Fruit fly (Drosophila melanogaster) whole organism, embryonic: ENCODE data around the gene CG8960.
A peak's percentile ranks its signal among the peaks of the same experiment; 100 is the strongest.

ENCODE experiments used
- CG10431 ChIP-seq: fragments of 200-800 bp; sonication (Bioruptor generic); optimal IDR thresholded peaks from 3 replicates; lab custom pipeline; 2018; ENCODE audit warnings: missing biosample characterization, mild to moderate bottlenecking, missing genetic modification characterization
- CG11696 ChIP-seq: fragments of 200-800 bp; sonication (Bioruptor generic); IDR thresholded peaks from 2 replicates; pipeline ENCODE4 v1.3.6; 2022; ENCODE audit warnings: missing biosample characterization, missing genetic modification characterization
- CG14441 ChIP-seq: fragments of 200-800 bp; sonication (Bioruptor generic); IDR thresholded peaks from 2 replicates; pipeline ENCODE4 v1.3.6; 2022; ENCODE audit warnings: missing biosample characterization, missing genetic modification characterization
- CG15696 ChIP-seq: fragments of 200-800 bp; sonication (Bioruptor generic); optimal IDR thresholded peaks from 2 replicates; lab custom pipeline; 2019; ENCODE audit warnings: missing biosample characterization, mild to moderate bottlenecking, missing genetic modification characterization, moderate library complexity
- CG17186 ChIP-seq: fragments of 200-800 bp; sonication (Bioruptor generic); optimal IDR thresholded peaks from 3 replicates; lab custom pipeline; 2017; ENCODE audit warnings: missing biosample characterization, missing genetic modification reagents, missing genetic modification characterization
- CG17359 ChIP-seq: fragments of 200-800 bp; sonication (Bioruptor generic); optimal IDR thresholded peaks from 3 replicates; lab custom pipeline; 2018; ENCODE audit warnings: missing biosample characterization, mild to moderate bottlenecking, missing genetic modification characterization, moderate library complexity
- CG17361 ChIP-seq: fragments of 200-800 bp; sonication (Bioruptor generic); IDR thresholded peaks from 3 replicates; pipeline ENCODE4 v1.3.6; 2022; ENCODE audit warnings: missing biosample characterization, missing genetic modification characterization
- CG2129 ChIP-seq: fragments of 200-800 bp; sonication (Bioruptor generic); IDR thresholded peaks from 2 replicates; pipeline ENCODE4 v1.3.6; 2022; ENCODE audit warnings: missing biosample characterization, missing genetic modification characterization; ENCODE audit not compliant: partially characterized antibody
- CG33213 ChIP-seq: fragments of 200-800 bp; sonication (Bioruptor generic); optimal IDR thresholded peaks from 3 replicates; lab custom pipeline; 2016; ENCODE audit warnings: missing biosample characterization, missing genetic modification characterization
- CG4404 ChIP-seq: fragments of 200-800 bp; sonication (Bioruptor generic); IDR thresholded peaks from 2 replicates; pipeline ENCODE4 v1.3.6; 2022; ENCODE audit warnings: missing biosample characterization, missing genetic modification characterization
- CG5245 ChIP-seq: fragments of 200-800 bp; sonication (Bioruptor generic); optimal IDR thresholded peaks from 3 replicates; lab custom pipeline; 2016; ENCODE audit warnings: missing biosample characterization, missing genetic modification characterization
- CG6683 ChIP-seq: fragments of 200-800 bp; sonication (Bioruptor generic); optimal IDR thresholded peaks from 2 replicates; lab custom pipeline; 2017; ENCODE audit warnings: missing biosample characterization, mild to moderate bottlenecking, missing genetic modification characterization, missing genetic modification reagents
- CG8388 ChIP-seq: fragments of 200-800 bp; sonication (Bioruptor generic); optimal IDR thresholded peaks from 2 replicates; lab custom pipeline; 2019; ENCODE audit warnings: missing biosample characterization, mild to moderate bottlenecking, missing genetic modification characterization, moderate library complexity
- CG9797 ChIP-seq: fragments of 200-800 bp; sonication (Bioruptor generic); optimal IDR thresholded peaks from 3 replicates; lab custom pipeline; 2018; ENCODE audit warnings: missing biosample characterization, mild to moderate bottlenecking, missing genetic modification characterization
- Camta ChIP-seq: fragments of 200-800 bp; sonication (Bioruptor generic); optimal IDR thresholded peaks from 2 replicates; lab custom pipeline; 2016; ENCODE audit warnings: missing biosample characterization, missing genetic modification characterization
- Chrac-16 ChIP-seq: fragments of 200-800 bp; sonication (Bioruptor generic); optimal IDR thresholded peaks from 3 replicates; lab custom pipeline; 2016; ENCODE audit warnings: missing biosample characterization, missing genetic modification characterization
- CoRest ChIP-seq: fragments of 200-800 bp; sonication (Bioruptor generic); optimal IDR thresholded peaks from 3 replicates; lab custom pipeline; 2018; ENCODE audit warnings: missing biosample characterization, mild to moderate bottlenecking, missing genetic modification characterization, moderate library complexity
- Dad ChIP-seq: fragments of 200-800 bp; sonication (Bioruptor generic); optimal IDR thresholded peaks from 3 replicates; lab custom pipeline; 2016; ENCODE audit warnings: missing biosample characterization, missing genetic modification characterization
- Dek ChIP-seq: fragments of 200-800 bp; sonication (Bioruptor generic); optimal IDR thresholded peaks from 3 replicates; lab custom pipeline; 2019; ENCODE audit warnings: missing biosample characterization, mild to moderate bottlenecking, missing genetic modification characterization, moderate library complexity
- Dref ChIP-seq: fragments of 200-800 bp; sonication (Bioruptor generic); IDR thresholded peaks from 2 replicates; pipeline ENCODE4 v1.3.6; 2022; ENCODE audit warnings: missing biosample characterization, missing genetic modification characterization
- Elba2 ChIP-seq: fragments of 200-800 bp; sonication (Bioruptor generic); optimal IDR thresholded peaks from 3 replicates; lab custom pipeline; 2016; ENCODE audit warnings: missing biosample characterization, missing genetic modification characterization
- H2.0 ChIP-seq: fragments of 200-800 bp; sonication (Bioruptor generic); IDR thresholded peaks from 2 replicates; pipeline ENCODE4 v1.3.6; 2022; ENCODE audit warnings: missing biosample characterization, missing genetic modification characterization
- HLH3B ChIP-seq: fragments of 200-800 bp; sonication (Bioruptor generic); IDR thresholded peaks from 2 replicates; pipeline ENCODE4 v1.3.6; 2022; ENCODE audit warnings: missing biosample characterization, missing genetic modification characterization
- Hmx ChIP-seq: fragments of 200-800 bp; sonication (Bioruptor generic); optimal IDR thresholded peaks from 2 replicates; lab custom pipeline; 2016; ENCODE audit warnings: missing biosample characterization, missing genetic modification characterization
- Hr78 ChIP-seq, 2 experiments: fragments of 200-800 bp in 1 of 2; fragments of >200 bp in 1 of 2; sonication (Bioruptor generic) in 1 of 2; optimal IDR thresholded peaks; 2 replicates each; lab custom pipeline; 2017 to 2019; ENCODE audit warnings: missing biosample characterization in 2 of 2, missing genetic modification characterization in 2 of 2, mild to moderate bottlenecking in 1 of 2, moderate library complexity in 1 of 2
- Med ChIP-seq: fragments of 200-800 bp; sonication (Bioruptor generic); peaks from one replicate; lab custom pipeline; 2016; ENCODE audit warnings: missing biosample characterization, missing genetic modification characterization, mild to moderate bottlenecking, inconsistent platforms, moderate library complexity
- Nf-YB ChIP-seq: fragments of 200-800 bp; sonication (Bioruptor generic); optimal IDR thresholded peaks from 3 replicates; lab custom pipeline; 2019; ENCODE audit warnings: missing biosample characterization, mild to moderate bottlenecking, missing genetic modification characterization, moderate library complexity
- Stat92E ChIP-seq, 3 experiments: fragments of >200 bp in 2 of 3; fragments of 200-800 bp in 1 of 3; sonication (Bioruptor generic) in 1 of 3; optimal IDR thresholded peaks; 2 replicates each; lab custom pipeline; 2017 to 2019; ENCODE audit warnings: missing biosample characterization in 3 of 3, missing genetic modification characterization in 3 of 3, mild to moderate bottlenecking in 1 of 3, moderate library complexity in 1 of 3
- ato ChIP-seq: fragments of 200-800 bp; sonication (Bioruptor generic); IDR thresholded peaks from 2 replicates; pipeline ENCODE4 v1.3.6; 2022; ENCODE audit warnings: missing biosample characterization, missing genetic modification characterization; ENCODE audit not compliant: partially characterized antibody
- bab2 ChIP-seq: fragments of 200-800 bp; sonication (Bioruptor generic); optimal IDR thresholded peaks from 2 replicates; lab custom pipeline; 2016; ENCODE audit warnings: missing biosample characterization, missing genetic modification characterization
- br ChIP-seq: fragments of >200 bp; optimal IDR thresholded peaks from 2 replicates; lab custom pipeline; 2017
- ci ChIP-seq: fragments of 200-800 bp; sonication (Bioruptor generic); IDR thresholded peaks from 3 replicates; pipeline ENCODE4 v1.3.6; 2022; ENCODE audit warnings: missing biosample characterization, missing genetic modification characterization
- cwo ChIP-seq: fragments of 200-800 bp; sonication (Bioruptor generic); optimal IDR thresholded peaks from 3 replicates; lab custom pipeline; 2017; ENCODE audit warnings: missing biosample characterization, missing genetic modification characterization, mild to moderate bottlenecking, moderate library complexity, missing genetic modification reagents
- dmrt99B ChIP-seq: fragments of 200-800 bp; sonication (Bioruptor generic); optimal IDR thresholded peaks from 2 replicates; lab custom pipeline; 2018; ENCODE audit warnings: missing biosample characterization, mild to moderate bottlenecking, missing genetic modification characterization, moderate library complexity
- gem ChIP-seq: fragments of 200-800 bp; sonication (Bioruptor generic); optimal IDR thresholded peaks from 2 replicates; lab custom pipeline; 2019; ENCODE audit warnings: missing biosample characterization, mild to moderate bottlenecking, missing genetic modification characterization, moderate library complexity
- hb ChIP-seq: fragments of 200-800 bp; sonication (Bioruptor generic); IDR thresholded peaks from 3 replicates; pipeline ENCODE4 v1.3.6; 2022; ENCODE audit warnings: missing biosample characterization, missing genetic modification characterization; ENCODE audit not compliant: partially characterized antibody
- lmd ChIP-seq: fragments of 200-800 bp; sonication (Bioruptor generic); IDR thresholded peaks from 2 replicates; pipeline ENCODE4 v1.3.6; 2022; ENCODE audit warnings: missing biosample characterization, missing genetic modification characterization
- nom ChIP-seq: fragments of 200-800 bp; sonication (Bioruptor generic); optimal IDR thresholded peaks from 2 replicates; lab custom pipeline; 2017; ENCODE audit warnings: missing biosample characterization, missing genetic modification characterization, mild to moderate bottlenecking, moderate library complexity, missing genetic modification reagents
- oc ChIP-seq: fragments of 200-800 bp; sonication (Bioruptor generic); optimal IDR thresholded peaks from 2 replicates; lab custom pipeline; 2018; ENCODE audit warnings: missing biosample characterization, mild to moderate bottlenecking, missing genetic modification characterization, moderate library complexity
- pan ChIP-seq, 4 experiments: fragments of >200 bp in 3 of 4; fragments of 200-800 bp in 1 of 4; sonication (Bioruptor generic) in 1 of 4; optimal IDR thresholded peaks in 3 of 4; IDR thresholded peaks in 1 of 4; 2 replicates each; pipeline versions ENCODE4 v1.3.6 to Lab custom; 2017 to 2022; ENCODE audit warnings: missing biosample characterization in 2 of 4, missing genetic modification characterization in 2 of 4, mixed read lengths in 1 of 4
- peb ChIP-seq: fragments of 200-800 bp; sonication (Bioruptor generic); IDR thresholded peaks from 2 replicates; pipeline ENCODE4 v1.3.6; 2022; ENCODE audit warnings: missing biosample characterization, missing genetic modification characterization
- pfk ChIP-seq: fragments of 200-800 bp; sonication (Bioruptor generic); optimal IDR thresholded peaks from 2 replicates; lab custom pipeline; 2018; ENCODE audit warnings: missing biosample characterization, mild to moderate bottlenecking, missing genetic modification characterization, moderate library complexity
- row ChIP-seq: fragments of 200-800 bp; sonication (Bioruptor generic); IDR thresholded peaks from 3 replicates; pipeline ENCODE4 v1.3.6; 2022; ENCODE audit warnings: missing biosample characterization, missing genetic modification characterization
- sim ChIP-seq: fragments of 200-800 bp; sonication (Bioruptor generic); IDR thresholded peaks from 2 replicates; pipeline ENCODE4 v1.3.6; 2022; ENCODE audit warnings: missing biosample characterization, missing genetic modification characterization
- wdn ChIP-seq: fragments of 200-800 bp; sonication (Bioruptor generic); IDR thresholded peaks from 2 replicates; pipeline ENCODE4 v1.3.6; 2022; ENCODE audit warnings: missing biosample characterization, missing genetic modification characterization
- wek ChIP-seq: fragments of 200-800 bp; sonication (Bioruptor generic); optimal IDR thresholded peaks from 3 replicates; lab custom pipeline; 2018; ENCODE audit warnings: missing biosample characterization, mild to moderate bottlenecking, missing genetic modification characterization, moderate library complexity
- z ChIP-seq: fragments of 200-800 bp; sonication (Bioruptor generic); IDR thresholded peaks from 3 replicates; pipeline ENCODE4 v1.3.6; 2022; ENCODE audit warnings: missing biosample characterization, missing genetic modification characterization
- zen2 ChIP-seq: fragments of 200-800 bp; sonication (Bioruptor generic); IDR thresholded peaks from 3 replicates; pipeline ENCODE4 v1.3.6; 2022; ENCODE audit warnings: missing biosample characterization, missing genetic modification characterization; ENCODE audit not compliant: partially characterized antibody

Gene CG8960

DNA sequence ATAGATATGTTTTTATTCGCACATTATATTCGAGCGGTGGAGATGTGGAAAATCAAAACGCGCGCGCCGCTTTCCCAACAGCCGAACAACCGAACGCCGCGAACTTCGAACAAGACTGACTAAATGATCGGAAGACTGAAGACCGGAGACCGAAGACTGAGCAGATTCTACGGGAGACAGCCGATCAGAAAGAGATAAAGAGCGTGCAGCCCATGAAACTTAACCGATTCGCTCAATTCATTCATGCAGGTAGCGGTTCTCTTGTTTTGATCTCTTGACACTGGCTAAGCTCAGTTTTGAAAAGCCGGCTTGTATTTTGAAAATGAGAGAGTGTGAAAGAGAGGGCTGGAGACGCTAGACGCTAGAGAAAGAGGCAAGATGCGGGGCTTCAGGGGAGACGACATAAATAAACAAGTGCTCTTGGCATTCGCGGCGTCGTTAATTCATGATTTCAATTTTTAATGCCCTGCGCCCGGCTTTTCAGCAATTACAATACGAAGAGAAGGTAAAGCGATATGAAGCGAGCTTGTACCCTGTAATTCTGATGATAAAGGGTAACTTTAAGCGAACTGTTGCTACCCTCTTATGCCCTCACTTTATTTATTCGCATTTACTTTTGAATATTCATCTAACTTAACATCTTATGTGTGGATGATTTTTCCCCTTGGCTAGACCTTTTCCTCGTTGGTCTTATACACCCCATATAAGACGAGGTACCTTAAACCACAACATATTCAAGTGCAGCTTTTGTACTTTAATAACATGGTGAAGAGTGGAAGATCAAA lies 45.0 kb upstream of the CG8960 start, which contains the start of gene zormin (continued):
- no peak for TF ChIP-seq hb (GFP tag; lab: Robert Waterston, UW)
- no peak for TF ChIP-seq Dref
- no peak for TF ChIP-seq CG5245
- TF ChIP-seq Camta, result no peak
- no peak for TF ChIP-seq sim
- TF ChIP-seq Elba2 (GFP tag; lab: Kevin White, UChicago), result no peak
- TF ChIP-seq Dad (GFP tag; lab: Kevin White, UChicago), result no peak
- peak; percentile 51; the same call in 1 of the 3 replicates for TF ChIP-seq zen2
- TF ChIP-seq lmd (GFP tag; lab: Robert Waterston, UW), result peak; percentile 26; the same call in 1 of the 2 replicates
- peak; percentile 33 for TF ChIP-seq oc (tag; lab: Kevin White, UChicago)
- peak; percentile 40 for TF ChIP-seq CG17359 (tag; lab: Kevin White, UChicago)
- TF ChIP-seq dmrt99B (tag; lab: Kevin White, UChicago), result peak; percentile 66
- no peak for TF ChIP-seq wdn
- TF ChIP-seq wek (GFP tag; lab: Kevin White, UChicago), result no peak
- no peak for TF ChIP-seq peb (GFP tag; lab: Robert Waterston, UW)
- TF ChIP-seq nom (GFP tag; lab: Kevin White, UChicago), result no peak
- peak; percentile 59 for TF ChIP-seq bab2 (GFP tag; lab: Kevin White, UChicago)
- TF ChIP-seq CG8388 (GFP tag; lab: Kevin White, UChicago), result no peak
- TF ChIP-seq ato (GFP tag; lab: Robert Waterston, UW), result no peak
- TF ChIP-seq CG17186 (GFP tag; lab: Kevin White, UChicago), result no peak
- TF ChIP-seq ci, result no peak; the same call in 2 of the 3 replicates
- TF ChIP-seq Stat92E (GFP tag; optimal IDR thresholded peaks at IDR 0.05; lab: Kevin White, UChicago), result no peak
- TF ChIP-seq row (GFP tag; lab: Robert Waterston, UW), result peak; percentile 53; the same call in 2 of the 3 replicates
- no peak for TF ChIP-seq pan (optimal IDR thresholded peaks at IDR 0.05; lab: Kevin White, UChicago)
- TF ChIP-seq pan (GFP tag; optimal IDR thresholded peaks at IDR 0.05 in 1 of 2, IDR thresholded peaks at IDR 0.05 in 1 of 2), result no peak
- peak; percentile 89 for TF ChIP-seq Med
- TF ChIP-seq Chrac-16, result no peak
- TF ChIP-seq br (lab: Kevin White, UChicago), result no peak
- TF ChIP-seq Dek, result no peak
- no peak for TF ChIP-seq CG4404 (GFP tag; lab: Robert Waterston, UW)
- no peak for TF ChIP-seq CG10431 (GFP tag; lab: Kevin White, UChicago)
- TF ChIP-seq CG6683 (GFP tag; lab: Kevin White, UChicago), result no peak
- no peak for TF ChIP-seq CoRest (tag; lab: Kevin White, UChicago)
- no peak for TF ChIP-seq z (GFP tag; lab: Robert Waterston, UW)
- peak; percentile 21; the same call in 1 of the 2 replicates for TF ChIP-seq H2.0 (GFP tag; lab: Robert Waterston, UW)
- peak; percentile 47 for TF ChIP-seq gem
- no peak for TF ChIP-seq CG9797
- TF ChIP-seq CG33213 (GFP tag; lab: Kevin White, UChicago), result no peak
- no peak for TF ChIP-seq HLH3B (GFP tag; lab: Robert Waterston, UW)
- no peak for TF ChIP-seq CG15696 (tag; lab: Kevin White, UChicago)
- no peak for TF ChIP-seq cwo (GFP tag; lab: Kevin White, UChicago)
- TF ChIP-seq CG2129 (GFP tag; lab: Robert Waterston, UW), result no peak
- peak; percentile 39; the same call in 1 of the 2 replicates for TF ChIP-seq CG14441 (GFP tag; lab: Robert Waterston, UW)
- TF ChIP-seq CG11696 (GFP tag; lab: Robert Waterston, UW), result no peak
- TF ChIP-seq CG17361 (GFP tag; lab: Robert Waterston, UW), result 0 out of 3 replicates have a peak, but pooled peaks have one; percentile 26
- TF ChIP-seq Hmx, result no peak
- no peak for TF ChIP-seq pfk (GFP tag; lab: Kevin White, UChicago)
- no peak for TF ChIP-seq Nf-YB (GFP tag; lab: Kevin White, UChicago)
- TF ChIP-seq Hr78 (GFP tag; optimal IDR thresholded peaks at IDR 0.05; lab: Kevin White, UChicago), result no peak
